Worm (Caenorhabditis elegans): Measurements from ENCODE around the gene atg-3.

DNA sequence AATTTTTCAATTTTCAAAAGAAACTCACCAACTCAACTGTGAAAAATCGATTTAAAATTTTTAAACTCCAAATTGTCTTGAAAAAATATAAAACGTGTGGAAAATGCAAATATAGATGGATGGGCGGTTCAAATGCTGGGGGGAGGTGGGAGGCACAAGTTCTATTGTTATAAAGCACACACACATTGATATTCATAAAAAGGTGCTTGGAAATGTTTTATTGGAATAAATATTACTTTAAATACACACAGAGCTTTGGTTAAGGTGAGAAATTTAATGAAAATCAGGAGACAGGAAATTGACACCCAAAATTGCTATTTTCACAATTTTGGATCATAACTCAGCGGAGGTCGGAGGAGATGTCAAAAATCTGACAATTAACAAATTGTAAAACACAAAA, 34.0 kb downstream of the atg-3 start, which contains the start of gene Y55F3AM.11:
- TF ChIP-seq ztf-29 (GFP tag; IDR thresholded peaks at IDR 0.05) (no peak), ztf-23 (GFP tag; IDR thresholded peaks at IDR 0.05) (no peak), klf-2 (GFP tag; conservative IDR thresholded peaks at IDR 0.05) (no peak), ref-1 (GFP tag; conservative IDR thresholded peaks at IDR 0.05) (no peak), tab-1 (GFP tag; IDR thresholded peaks at IDR 0.05) (no peak)
